Fruit fly (Drosophila melanogaster) whole organism: Measurements from ENCODE around the gene Sf3b2.

ENCODE experiments used
- CG8478 ChIP-seq: fragments of >200 bp; optimal IDR thresholded peaks from 2 replicates; lab custom pipeline; 2018; ENCODE audit warnings: inconsistent platforms
- Dll ChIP-seq: fragments of >200 bp; optimal IDR thresholded peaks from 2 replicates; lab custom pipeline; 2017
- EcR ChIP-seq, 2 experiments: fragments of >200 bp; optimal IDR thresholded peaks; 2 replicates each; lab custom pipeline; 2017; ENCODE audit warnings: missing biosample characterization in 2 of 2, missing genetic modification characterization in 2 of 2, missing genetic modification reagents in 2 of 2
- pan ChIP-seq: fragments of >200 bp; optimal IDR thresholded peaks from 2 replicates; lab custom pipeline; 2017
- psq ChIP-seq: fragments of >200 bp; optimal IDR thresholded peaks from 2 replicates; lab custom pipeline; 2017
- usp ChIP-seq: fragments of >200 bp; optimal IDR thresholded peaks from 2 replicates; lab custom pipeline; 2017; ENCODE audit warnings: missing biosample characterization, missing genetic modification characterization, mixed read lengths

Gene Sf3b2

DNA sequence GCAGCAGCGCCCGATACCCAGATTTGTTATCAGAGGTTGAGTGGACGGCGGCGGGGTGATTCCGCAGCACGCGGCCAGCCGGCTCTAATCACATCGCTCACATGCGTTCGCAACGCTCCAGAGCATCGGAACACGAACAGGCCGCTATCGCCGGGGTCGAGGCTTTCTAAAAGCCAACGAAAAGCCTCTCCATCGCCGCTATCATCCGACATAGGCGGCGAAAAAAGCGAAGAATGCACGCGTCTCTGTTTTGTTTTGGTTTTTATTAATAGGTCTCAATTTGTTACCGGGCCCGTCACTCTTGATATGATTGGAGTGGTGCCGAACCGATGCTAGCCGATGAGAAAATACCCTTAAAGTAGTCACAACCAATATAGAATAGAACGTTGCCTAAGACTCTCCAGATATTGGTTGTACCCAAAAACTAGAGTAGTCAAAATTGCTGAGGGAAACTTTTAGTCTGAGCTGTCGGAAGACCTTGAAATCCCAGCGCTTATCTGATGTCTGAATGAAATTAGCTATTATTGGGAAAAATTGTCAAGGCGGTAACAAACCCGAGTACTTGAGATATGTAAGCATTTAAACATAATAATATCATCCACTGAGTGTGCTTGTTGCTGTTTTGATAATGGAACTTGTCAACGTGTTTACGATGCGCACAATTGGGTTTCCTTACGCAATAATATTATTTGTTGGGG lies 13.1 kb upstream of the Sf3b2 start, which contains the start of gene CG17261:
Gene CG17261, plus strand, starts transcription at position 634 of the 698 bp plus-strand sequence.
- no peak for TF ChIP-seq Dll (lab: Kevin White, UChicago)
- TF ChIP-seq pan (lab: Kevin White, UChicago) = no peak
- TF ChIP-seq EcR (GFP tag; optimal IDR thresholded peaks at IDR 0.05; lab: Kevin White, UChicago) = no peak
- no peak for TF ChIP-seq usp (GFP tag; lab: Kevin White, UChicago)
- TF ChIP-seq psq (lab: Kevin White, UChicago) = no peak
- no peak for TF ChIP-seq CG8478 (lab: Kevin White, UChicago)

DNA sequence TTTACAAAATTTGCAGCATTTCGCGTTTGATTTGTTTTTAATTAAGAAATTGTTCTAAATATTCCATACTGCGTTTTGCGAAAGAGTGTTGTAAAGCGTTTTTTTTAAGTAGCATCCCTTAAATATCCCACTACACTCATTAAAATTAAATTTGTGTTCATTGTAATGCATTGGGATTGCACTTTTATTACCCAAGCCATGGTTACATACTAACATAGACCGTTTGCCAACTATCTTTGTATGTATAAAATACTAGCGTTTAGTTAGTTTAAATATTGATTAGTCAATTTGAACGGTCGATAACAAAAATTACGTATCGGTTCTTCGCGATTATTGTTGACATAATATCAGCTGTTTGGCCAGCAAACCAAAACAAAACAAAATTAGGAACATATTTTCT lies 10.8 kb upstream of the Sf3b2 start, which contains the start of the genes cnir and CG17221:
Gene cnir, minus strand, starts transcription at position 39 of the 400 bp plus-strand sequence.
Gene CG17221, plus strand, starts transcription at position 203 of the 400 bp plus-strand sequence.
- TF ChIP-seq CG8478 (lab: Kevin White, UChicago) = no peak
- TF ChIP-seq Dll (lab: Kevin White, UChicago) = no peak
- no peak for TF ChIP-seq usp (GFP tag; lab: Kevin White, UChicago)
- no peak for TF ChIP-seq pan (lab: Kevin White, UChicago)
- no peak for TF ChIP-seq psq (lab: Kevin White, UChicago)
- TF ChIP-seq EcR (GFP tag; optimal IDR thresholded peaks at IDR 0.05; lab: Kevin White, UChicago) = no peak

DNA sequence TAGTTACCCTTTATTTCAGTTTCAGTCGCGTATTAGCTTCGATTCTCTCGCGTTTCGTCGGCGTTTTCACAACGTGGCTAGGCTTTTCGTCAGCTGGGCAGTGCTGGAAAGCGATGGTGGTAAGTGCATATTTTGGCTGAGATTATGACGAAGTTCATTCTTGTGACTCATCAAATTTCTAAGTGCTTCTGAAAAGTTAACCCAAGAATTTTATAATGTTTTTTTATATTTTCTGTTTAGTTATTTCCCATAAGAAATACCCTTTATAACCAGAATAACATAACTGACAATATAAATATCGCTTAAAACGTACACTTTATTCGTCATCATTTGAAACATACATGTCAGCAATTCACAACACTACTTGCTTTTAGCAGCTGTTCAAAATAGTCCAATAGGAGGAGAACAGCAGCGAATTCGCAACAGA lies 8.2 kb upstream of the Sf3b2 start, which contains the start of the genes CG17260 and SerRS:
Gene CG17260, plus strand, starts transcription at position 78 of the 427 bp plus-strand sequence.
Gene SerRS, minus strand, starts transcription at position 251 of the 427 bp plus-strand sequence.
- TF ChIP-seq EcR (GFP tag; optimal IDR thresholded peaks at IDR 0.05; lab: Kevin White, UChicago) (no peak), usp (GFP tag; lab: Kevin White, UChicago) (no peak), CG8478 (lab: Kevin White, UChicago) (no peak), psq (lab: Kevin White, UChicago) (no peak), Dll (lab: Kevin White, UChicago) (no peak), pan (lab: Kevin White, UChicago) (no peak)

DNA sequence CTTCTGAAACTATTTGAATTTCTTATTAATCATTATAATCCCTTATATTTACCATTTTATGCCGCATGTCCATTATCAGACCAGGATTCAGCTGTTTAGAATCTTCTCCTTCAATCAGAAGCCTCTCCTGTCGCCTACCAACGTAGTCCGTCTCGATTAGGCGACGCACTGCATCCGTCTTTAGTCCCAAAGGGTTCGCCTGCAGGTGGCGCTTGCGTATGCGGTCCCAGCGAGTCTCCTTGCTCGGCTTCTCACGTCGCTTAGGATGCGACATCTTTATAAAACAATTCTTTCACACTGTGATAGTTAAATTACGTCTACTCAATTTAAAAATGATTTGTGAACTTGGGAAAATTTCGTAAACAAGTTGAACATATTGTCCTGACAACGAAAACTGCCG lies 6.0 kb upstream of the Sf3b2 start, which contains the start of gene CG17258:
Gene CG17258, minus strand, starts transcription at position 380 of the 400 bp plus-strand sequence.
- no peak for TF ChIP-seq CG8478 (lab: Kevin White, UChicago)
- no peak for TF ChIP-seq psq (lab: Kevin White, UChicago)
- no peak for TF ChIP-seq pan (lab: Kevin White, UChicago)
- no peak for TF ChIP-seq Dll (lab: Kevin White, UChicago)
- TF ChIP-seq EcR (GFP tag; optimal IDR thresholded peaks at IDR 0.05; lab: Kevin White, UChicago) = no peak
- TF ChIP-seq usp (GFP tag; lab: Kevin White, UChicago) = no peak

DNA sequence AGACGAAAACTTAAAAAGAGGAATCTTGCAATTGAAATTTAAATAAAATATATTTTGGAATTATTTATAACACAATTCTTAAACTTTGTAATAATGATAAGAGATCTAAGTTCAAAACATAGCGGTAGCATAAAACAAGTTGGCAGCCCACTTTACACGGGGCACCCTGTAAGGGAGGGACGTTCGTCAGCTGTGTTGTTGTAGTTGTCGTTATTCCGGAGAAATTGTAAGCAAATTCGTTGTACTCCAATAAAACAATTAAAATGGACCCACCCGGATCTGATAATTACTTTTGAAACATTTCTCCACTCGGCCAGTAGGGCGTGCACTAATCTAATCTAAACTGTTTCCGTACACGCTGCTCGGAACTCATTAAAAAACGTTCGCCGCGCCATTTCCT lies 1.4 kb upstream of the Sf3b2 start, which contains the start of gene GABPI:
Gene GABPI, plus strand, starts transcription at position 190 of the 400 bp plus-strand sequence.
- TF ChIP-seq EcR (GFP tag; optimal IDR thresholded peaks at IDR 0.05; lab: Kevin White, UChicago) (no peak), CG8478 (lab: Kevin White, UChicago) (no peak), Dll (lab: Kevin White, UChicago) (no peak), psq (lab: Kevin White, UChicago) (no peak), pan (lab: Kevin White, UChicago) (no peak), usp (GFP tag; lab: Kevin White, UChicago) (no peak)

- TF ChIP-seq psq (lab: Kevin White, UChicago) (no peak), CG8478 (lab: Kevin White, UChicago) (no peak), usp (GFP tag; lab: Kevin White, UChicago) (no peak), Dll (lab: Kevin White, UChicago) (no peak), EcR (GFP tag; optimal IDR thresholded peaks at IDR 0.05; lab: Kevin White, UChicago) (no peak), pan (lab: Kevin White, UChicago) (no peak)
These were observed 6.0 kb downstream of the Sf3b2 start, which contains the start of the genes alpha4GT1 and Prp40 for dm6 chr2L:3022986-3023385. Gene alpha4GT1, minus strand, starts transcription at chr2L:3023141. Gene Prp40, plus strand, starts transcription at chr2L:3023226.

- no peak for TF ChIP-seq EcR (GFP tag; optimal IDR thresholded peaks at IDR 0.05; lab: Kevin White, UChicago)
- TF ChIP-seq usp (GFP tag; lab: Kevin White, UChicago) = no peak
- no peak for TF ChIP-seq pan (lab: Kevin White, UChicago)
- no peak for TF ChIP-seq Dll (lab: Kevin White, UChicago)
- TF ChIP-seq CG8478 (lab: Kevin White, UChicago) = no peak
- TF ChIP-seq psq (lab: Kevin White, UChicago) = no peak
These were observed 10.8 kb downstream of the Sf3b2 start, which contains the start of the genes CG17224 and CG17264 for dm6 chr2L:3018212-3018611. Gene CG17224, minus strand, starts transcription at chr2L:3018308. Gene CG17264, plus strand, starts transcription at chr2L:3018508.

dm6 chr2L:3012780-3013179 lies 16.2 kb downstream of the Sf3b2 start:
- TF ChIP-seq Dll (lab: Kevin White, UChicago) (no peak), usp (GFP tag; lab: Kevin White, UChicago) (no peak), CG8478 (lab: Kevin White, UChicago) (no peak), psq (lab: Kevin White, UChicago) (no peak), EcR (GFP tag; optimal IDR thresholded peaks at IDR 0.05; lab: Kevin White, UChicago) (no peak), pan (lab: Kevin White, UChicago) (no peak)

- TF ChIP-seq psq (lab: Kevin White, UChicago) (no peak), usp (GFP tag; lab: Kevin White, UChicago) (no peak), EcR (GFP tag; optimal IDR thresholded peaks at IDR 0.05; lab: Kevin White, UChicago) (no peak), Dll (lab: Kevin White, UChicago) (no peak), CG8478 (lab: Kevin White, UChicago) (no peak), pan (lab: Kevin White, UChicago) (no peak)
These were observed 17.5 kb downstream of the Sf3b2 start for dm6 chr2L:3011484-3011883.

- TF ChIP-seq psq (lab: Kevin White, UChicago) = no peak
- no peak for TF ChIP-seq pan (lab: Kevin White, UChicago)
These were observed 19.5 kb downstream of the Sf3b2 start for dm6 chr2L:3009438-3009837.
